Fruit fly (Drosophila melanogaster): ENCODE data around the gene Mkrn1.

dm6 chr3L:21539245-21540196, 6.0 kb upstream of the Mkrn1 start, which contains the start of the genes COX8 and VhaM9.7-b:
- TF ChIP-seq sob (GFP tag; IDR thresholded peaks at IDR 0.05), result peak; percentile 67
- TF ChIP-seq ash1 (GFP tag; optimal IDR thresholded peaks at IDR 0.05), result no peak

Data from whole organism, embryonic.